Worm (Caenorhabditis elegans): Measurements from ENCODE around the gene fbxb-19.

DNA sequence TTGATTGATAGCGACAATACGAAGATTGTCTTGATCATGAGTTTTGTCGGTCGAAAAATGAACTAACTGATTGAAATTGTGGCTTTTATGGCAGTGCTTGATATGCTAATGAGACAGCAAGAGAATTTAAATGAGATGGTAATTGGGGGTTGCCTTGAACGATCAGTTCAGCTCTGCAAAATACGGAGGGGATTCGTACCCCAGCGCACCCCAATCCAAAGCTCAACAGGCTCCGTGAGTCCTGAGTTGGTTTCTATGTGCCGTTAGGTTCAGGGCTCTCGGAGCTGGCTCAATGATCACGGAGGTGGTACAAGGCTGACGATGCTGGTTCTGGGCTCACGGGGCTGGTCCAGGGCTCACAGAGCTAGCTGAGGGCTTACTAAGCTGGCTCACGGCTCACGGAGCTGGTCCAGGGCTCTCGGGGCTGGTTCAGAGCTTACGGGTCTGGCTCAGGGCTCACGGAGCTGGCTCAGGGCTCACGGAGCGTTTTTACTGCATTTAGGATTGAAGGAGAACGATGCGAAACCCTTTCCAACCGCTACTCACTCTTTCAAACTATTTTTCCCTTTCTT lies 44.1 kb downstream of the fbxb-19 start, which contains the start of gene ZC204.6:
- TF ChIP-seq ceh-9 (tag; optimal IDR thresholded peaks at IDR 0.05) (no peak), ceh-28 (tag; optimal IDR thresholded peaks at IDR 0.05) (no peak), tbx-2 (tag; optimal IDR thresholded peaks at IDR 0.05) (no peak), ceh-82 (tag; optimal IDR thresholded peaks at IDR 0.05) (no peak), mdl-1 (tag; optimal IDR thresholded peaks at IDR 0.05) (no peak), unc-62 (GFP tag; optimal IDR thresholded peaks at IDR 0.05) (no peak), fkh-10 (GFP tag; optimal IDR thresholded peaks at IDR 0.05) (no peak), nhr-67 (tag; optimal IDR thresholded peaks at IDR 0.05) (no peak), nhr-76 (tag; optimal IDR thresholded peaks at IDR 0.05) (no peak), hmg-11 (tag; optimal IDR thresholded peaks at IDR 0.05) (no peak)
